Worm (Caenorhabditis elegans): ENCODE measurements around the gene col-174.

The col-174 gene

DNA sequence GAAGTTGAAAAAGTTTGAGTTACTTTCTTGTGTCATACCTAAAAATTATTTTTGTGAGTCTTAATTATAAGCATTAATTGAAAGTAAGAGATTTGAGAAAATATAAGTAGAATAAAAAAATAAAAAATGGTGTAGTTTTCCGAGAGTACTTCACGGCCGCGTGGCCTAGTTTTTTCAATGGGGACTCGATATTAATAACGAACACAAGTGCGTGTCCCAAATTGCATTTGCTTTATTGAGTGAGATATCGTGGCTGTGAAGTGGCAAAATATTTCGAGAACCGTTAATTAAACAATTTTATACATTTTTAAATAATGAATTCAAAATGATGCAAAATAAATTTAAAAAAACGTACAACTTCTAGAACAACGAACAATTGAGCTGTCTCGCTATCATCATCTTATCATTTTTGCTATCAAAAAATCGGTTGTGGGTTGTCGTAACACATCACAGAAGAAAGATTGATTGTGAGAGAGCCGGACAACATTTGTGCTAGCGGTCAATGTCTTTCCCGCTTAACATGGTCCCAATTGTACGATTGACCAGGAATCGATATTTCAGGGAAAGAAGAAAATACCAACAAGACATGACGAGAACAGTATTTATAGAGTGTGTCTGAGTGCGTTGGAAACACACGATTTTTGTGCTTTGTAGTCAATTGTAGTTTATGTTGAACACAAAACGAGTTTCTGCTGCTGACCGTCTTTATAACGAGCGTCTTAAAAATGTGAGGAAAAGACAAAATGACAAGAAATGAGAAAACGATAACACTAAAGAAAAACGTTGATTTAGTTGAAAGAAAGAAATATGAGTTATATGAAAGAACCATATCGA, 23.3 kb downstream of the col-174 start, which contains the start of gene apy-1 (continued):
- TF ChIP-seq K11D2.4 (GFP tag; IDR thresholded peaks at IDR 0.05) (0 out of 2 replicates have a peak, but pooled peaks have one; percentile 23), hrde-1 (tag; optimal IDR thresholded peaks at IDR 0.05; ENCODE audit: borderline replicate concordance) (no peak), madf-6 (GFP tag; IDR thresholded peaks at IDR 0.05) (no peak), C17E4.6 (GFP tag; IDR thresholded peaks at IDR 0.05) (no peak), ztf-6 (GFP tag; IDR thresholded peaks at IDR 0.05) (no peak), nhr-120 (GFP tag; IDR thresholded peaks at IDR 0.05) (no peak), madf-8 (GFP tag; conservative IDR thresholded peaks at IDR 0.05) (no peak), sptf-2 (GFP tag; optimal IDR thresholded peaks at IDR 0.05) (no peak), tbp1 (GFP tag; optimal IDR thresholded peaks at IDR 0.05) (no peak), lag-1 (GFP tag; IDR thresholded peaks at IDR 0.05) (no peak), ceh-91 (GFP tag; IDR thresholded peaks at IDR 0.05) (no peak), nhr-27 (tag; optimal IDR thresholded peaks at IDR 0.05) (no peak), F10E7.11 (tag; optimal IDR thresholded peaks at IDR 0.05) (no peak), athp-1 (tag; optimal IDR thresholded peaks at IDR 0.05) (no peak), snpc-3.4 (tag; optimal IDR thresholded peaks at IDR 0.05) (no peak), ZK185.1 (tag; optimal IDR thresholded peaks at IDR 0.05; ENCODE audit: poor library complexity, severe bottlenecking) (peak; percentile 30), rcor-1 (GFP tag; IDR thresholded peaks at IDR 0.05) (no peak), ceh-40 (GFP tag; IDR thresholded peaks at IDR 0.05) (no peak), nhr-80 (tag; optimal IDR thresholded peaks at IDR 0.05) (peak; percentile 59), lin-40 (tag; optimal IDR thresholded peaks at IDR 0.05) (peak; percentile 11), nfya-1 (tag; optimal IDR thresholded peaks at IDR 0.05; ENCODE audit: borderline replicate concordance, insufficient read depth) (no peak), ccch-3 (GFP tag; optimal IDR thresholded peaks at IDR 0.05) (no peak), zim-3 (tag; optimal IDR thresholded peaks at IDR 0.05) (no peak), hlh-26 (GFP tag; conservative IDR thresholded peaks at IDR 0.05) (no peak), snpc-1.1 (tag; optimal IDR thresholded peaks at IDR 0.05; ENCODE audit: insufficient read depth) (no peak), bed-2 (GFP tag; IDR thresholded peaks at IDR 0.05) (no peak), egl-18 (GFP tag; IDR thresholded peaks at IDR 0.05) (no peak), ets-4 (GFP tag; optimal IDR thresholded peaks at IDR 0.05) (no peak), lin-54 (GFP tag; optimal IDR thresholded peaks at IDR 0.05) (no peak), gei-17 (GFP tag; optimal IDR thresholded peaks at IDR 0.05) (no peak), let-607 (tag; optimal IDR thresholded peaks at IDR 0.05) (no peak), lsl-1 (GFP tag; optimal IDR thresholded peaks at IDR 0.05) (no peak), ztf-26 (tag; optimal IDR thresholded peaks at IDR 0.05) (peak; percentile 14), F37B4.10 (GFP tag; IDR thresholded peaks at IDR 0.05) (no peak), cebp-1 (GFP tag; IDR thresholded peaks at IDR 0.05) (no peak), cebp-1 (tag; optimal IDR thresholded peaks at IDR 0.05) (peak; percentile 21), mel-28 (tag; optimal IDR thresholded peaks at IDR 0.05; ENCODE audit: borderline replicate concordance) (no peak), F39B2.1 (GFP tag; IDR thresholded peaks at IDR 0.05) (no peak)

Data from whole organism, young adult.